Worm (Caenorhabditis elegans): ENCODE measurements around the gene kin-4.

kin-4 gene

ce11 chrIV:11472023-11472422, 46.5 kb downstream of the kin-4 start (continued):
- TF ChIP-seq cebp-1 (GFP tag; IDR thresholded peaks at IDR 0.05) (no peak), cebp-1 (tag; optimal IDR thresholded peaks at IDR 0.05) (no peak), lin-54 (GFP tag; optimal IDR thresholded peaks at IDR 0.05) (no peak), zim-3 (tag; optimal IDR thresholded peaks at IDR 0.05) (no peak), T26A5.8 (tag; optimal IDR thresholded peaks at IDR 0.05) (no peak), Y53F4B.3 (GFP tag; IDR thresholded peaks at IDR 0.05) (no peak), unc-130 (GFP tag; optimal IDR thresholded peaks at IDR 0.05) (no peak)

- TF ChIP-seq B0019.2 (GFP tag; conservative IDR thresholded peaks at IDR 0.05) = peak; percentile 70
- TF ChIP-seq ccch-3 (GFP tag; optimal IDR thresholded peaks at IDR 0.05) = no peak
- peak; percentile 51 for TF ChIP-seq gei-17 (GFP tag; optimal IDR thresholded peaks at IDR 0.05)
- peak; percentile 90 for TF ChIP-seq ceh-40 (GFP tag; IDR thresholded peaks at IDR 0.05)
- peak; percentile 79 for TF ChIP-seq atf-7 (tag; optimal IDR thresholded peaks at IDR 0.05)
- peak; percentile 68 for TF ChIP-seq nhr-179 (tag; optimal IDR thresholded peaks at IDR 0.05)
- TF ChIP-seq T26A5.8 (tag; optimal IDR thresholded peaks at IDR 0.05) = peak; percentile 87
- TF ChIP-seq snpc-4 (GFP tag; optimal IDR thresholded peaks at IDR 0.05) = peak; percentile 68
- peak; percentile 33 to 70 (median 64) for TF ChIP-seq snpc-4 (tag; optimal IDR thresholded peaks at IDR 0.05)
- peak; percentile 67 for TF ChIP-seq snpc-1.1 (tag; optimal IDR thresholded peaks at IDR 0.05; ENCODE audit: insufficient read depth)
- TF ChIP-seq F39B2.1 (GFP tag; IDR thresholded peaks at IDR 0.05) = peak; percentile 40; the same call in 1 of the 2 replicates
- peak; percentile 40 for TF ChIP-seq F55B11.4 (tag; optimal IDR thresholded peaks at IDR 0.05; ENCODE audit: borderline replicate concordance, insufficient read depth)
- TF ChIP-seq B0261.1 (tag; optimal IDR thresholded peaks at IDR 0.05) = peak; percentile 87
- TF ChIP-seq ekl-4 (GFP tag; IDR thresholded peaks at IDR 0.05) = peak; percentile 85
- TF ChIP-seq ztf-22 (GFP tag; optimal IDR thresholded peaks at IDR 0.05) = no peak
- TF ChIP-seq ztf-3 (GFP tag; optimal IDR thresholded peaks at IDR 0.05) = peak; percentile 64
- TF ChIP-seq ceh-58 (GFP tag; IDR thresholded peaks at IDR 0.05) = peak; percentile 92; the same call in 1 of the 2 replicates
- peak; percentile 2 for TF ChIP-seq dpl-1 (GFP tag; optimal IDR thresholded peaks at IDR 0.05)
- TF ChIP-seq hlh-12 (tag; optimal IDR thresholded peaks at IDR 0.05) = peak; percentile 62
- TF ChIP-seq let-526 (GFP tag; IDR thresholded peaks at IDR 0.05) = peak; percentile 29; the same call in 1 of the 2 replicates
- TF ChIP-seq dox-1 (GFP tag; IDR thresholded peaks at IDR 0.05) = peak; percentile 91
- TF ChIP-seq mel-28 (tag; optimal IDR thresholded peaks at IDR 0.05; ENCODE audit: borderline replicate concordance) = peak; percentile 50
- TF ChIP-seq efl-1 (GFP tag; optimal IDR thresholded peaks at IDR 0.05) = no peak
- TF ChIP-seq attf-5 (GFP tag; optimal IDR thresholded peaks at IDR 0.05) = peak; percentile 90
- peak; percentile 99 for TF ChIP-seq ceh-79 (tag; optimal IDR thresholded peaks at IDR 0.05)
- peak; percentile 73; the same call in 1 of the 2 replicates for TF ChIP-seq ztf-6 (GFP tag; IDR thresholded peaks at IDR 0.05)
- TF ChIP-seq madf-6 (GFP tag; IDR thresholded peaks at IDR 0.05) = peak; percentile 81
- peak; percentile 56 for TF ChIP-seq lin-40 (tag; optimal IDR thresholded peaks at IDR 0.05)
- TF ChIP-seq F23B12.7 (tag; optimal IDR thresholded peaks at IDR 0.05; ENCODE audit: insufficient read depth) = peak; percentile 83
- peak; percentile 90 for TF ChIP-seq nfyb-1 (GFP tag; IDR thresholded peaks at IDR 0.05)
- peak; percentile 70 for TF ChIP-seq mcd-1 (GFP tag; IDR thresholded peaks at IDR 0.05)
- peak; percentile 97 for TF ChIP-seq sptf-2 (GFP tag; optimal IDR thresholded peaks at IDR 0.05)
- peak; percentile 88 for TF ChIP-seq lsy-27 (tag; optimal IDR thresholded peaks at IDR 0.05; ENCODE audit: borderline replicate concordance, insufficient read depth)
- peak; percentile 84 for TF ChIP-seq snpc-3.4 (tag; optimal IDR thresholded peaks at IDR 0.05)
- peak; percentile 63 for TF ChIP-seq dpff-1 (tag; optimal IDR thresholded peaks at IDR 0.05)
- peak; percentile 79 for TF ChIP-seq somi-1 (GFP tag; optimal IDR thresholded peaks at IDR 0.05)
- no peak for TF ChIP-seq xnd-1 (tag; optimal IDR thresholded peaks at IDR 0.05)
- peak; percentile 82 for TF ChIP-seq nhr-27 (tag; optimal IDR thresholded peaks at IDR 0.05)
- peak; percentile 53 for TF ChIP-seq F57C9.4 (tag; optimal IDR thresholded peaks at IDR 0.05)
- TF ChIP-seq pbrm-1 (GFP tag; IDR thresholded peaks at IDR 0.05) = peak; percentile 75; the same call in 1 of the 2 replicates
- TF ChIP-seq madf-8 (GFP tag; conservative IDR thresholded peaks at IDR 0.05) = 0 out of 2 replicates have a peak, but pooled peaks have one; percentile 16
These were observed 48.5 kb downstream of the kin-4 start for ce11 chrIV:11474067-11474466.
